Worm (Caenorhabditis elegans) whole organism, young adult: ENCODE data around the gene K08E7.4.

Experiments
- ama-1 ChIP-seq, 3 experiments: fragments of 150-350 bp in 1 of 3; sonication (generic microtip) in 2 of 3; optimal IDR thresholded peaks; 2 replicates each; lab custom pipeline; 2014 to 2018; ENCODE audit warnings: missing biosample characterization in 2 of 3, missing genetic modification characterization in 2 of 3, missing genetic modification reagents in 2 of 3
- zfh-2 ChIP-seq: fragments of 200-800 bp; sonication (Bioruptor generic); conservative IDR thresholded peaks from 2 replicates; pipeline ENCODE4 v1.3.6; 2022; ENCODE audit warnings: missing genetic modification reagents, missing genetic modification characterization, missing compliant biosample characterization

ce11 chrIV:12600941-12601340 is 30.0 kb upstream of the K08E7.4 start:
- TF ChIP-seq zfh-2 (GFP tag; lab: Robert Waterston, UW) (no peak), ama-1 (optimal IDR thresholded peaks at IDR 0.05; lab: Kevin White, UChicago) (no peak), ama-1 (GFP tag; optimal IDR thresholded peaks at IDR 0.05; lab: Kevin White, UChicago) (no peak)
